Fruit fly (Drosophila melanogaster) whole organism, embryonic: ENCODE data around the gene Nf-YA.

ENCODE experiments used
- Atf6 ChIP-seq: fragments of 200-800 bp; sonication (Bioruptor generic); IDR thresholded peaks from 2 replicates; pipeline ENCODE4 v1.3.6; 2022; ENCODE audit warnings: missing biosample characterization, missing genetic modification characterization
- Awh ChIP-seq: fragments of 200-800 bp; sonication (Bioruptor generic); IDR thresholded peaks from 2 replicates; pipeline ENCODE4, ENCODE4 v1.3.6; 2022; ENCODE audit warnings: missing biosample characterization, missing genetic modification characterization
- Bdp1 ChIP-seq: fragments of 200-800 bp; sonication (Bioruptor generic); optimal IDR thresholded peaks from 3 replicates; lab custom pipeline; 2016; ENCODE audit warnings: missing biosample characterization, missing genetic modification characterization
- BtbVII ChIP-seq: fragments of 200-800 bp; sonication (Bioruptor generic); optimal IDR thresholded peaks from 3 replicates; lab custom pipeline; 2017; ENCODE audit warnings: missing biosample characterization, mild to moderate bottlenecking, missing genetic modification characterization
- C15 ChIP-seq: fragments of 200-800 bp; sonication (Bioruptor generic); IDR thresholded peaks from 3 replicates; pipeline ENCODE4 v1.3.6; 2022; ENCODE audit warnings: missing biosample characterization, missing genetic modification characterization
- CG10147 ChIP-seq: fragments of 200-800 bp; sonication (Bioruptor generic); optimal IDR thresholded peaks from 2 replicates; lab custom pipeline; 2019; ENCODE audit warnings: missing biosample characterization, mild to moderate bottlenecking, missing genetic modification characterization, moderate library complexity
- CG1024 ChIP-seq: fragments of 200-800 bp; sonication (Bioruptor generic); IDR thresholded peaks from 2 replicates; pipeline ENCODE4 v1.3.6; 2022; ENCODE audit warnings: missing biosample characterization, missing genetic modification characterization
- CG10267 ChIP-seq: fragments of 200-800 bp; sonication (Bioruptor generic); optimal IDR thresholded peaks from 2 replicates; lab custom pipeline; 2018; ENCODE audit warnings: missing biosample characterization, mild to moderate bottlenecking, missing genetic modification characterization, moderate library complexity
- CG11504 ChIP-seq: fragments of 200-800 bp; sonication (Bioruptor generic); optimal IDR thresholded peaks from 3 replicates; lab custom pipeline; 2019; ENCODE audit warnings: missing biosample characterization, mild to moderate bottlenecking, missing genetic modification characterization, moderate library complexity
- CG12942 ChIP-seq: fragments of 200-800 bp; sonication (Bioruptor generic); optimal IDR thresholded peaks from 3 replicates; lab custom pipeline; 2016; ENCODE audit warnings: missing biosample characterization, missing genetic modification characterization
- CG13287 ChIP-seq: fragments of 200-800 bp; sonication (Bioruptor generic); IDR thresholded peaks from 2 replicates; pipeline ENCODE4 v1.3.6; 2022; ENCODE audit warnings: missing biosample characterization, missing genetic modification characterization; ENCODE audit not compliant: partially characterized antibody
- CG13424 ChIP-seq: fragments of 200-800 bp; sonication (Bioruptor generic); optimal IDR thresholded peaks from 2 replicates; lab custom pipeline; 2019; ENCODE audit warnings: missing biosample characterization, mild to moderate bottlenecking, missing genetic modification characterization, moderate library complexity
- CG14667 ChIP-seq: fragments of 200-800 bp; sonication (Bioruptor generic); IDR thresholded peaks from 2 replicates; pipeline ENCODE4 v1.3.6; 2022; ENCODE audit warnings: missing biosample characterization, missing genetic modification characterization
- CG15011 ChIP-seq: fragments of 200-800 bp; sonication (Bioruptor generic); optimal IDR thresholded peaks from 3 replicates; lab custom pipeline; 2018; ENCODE audit warnings: missing biosample characterization, mild to moderate bottlenecking, missing genetic modification characterization
- CG16815 ChIP-seq: fragments of 200-800 bp; sonication (Bioruptor generic); optimal IDR thresholded peaks from 3 replicates; lab custom pipeline; 2017; ENCODE audit warnings: missing biosample characterization, mild to moderate bottlenecking, missing genetic modification characterization
- CG16863 ChIP-seq: fragments of 200-800 bp; sonication (Bioruptor generic); optimal IDR thresholded peaks from 3 replicates; lab custom pipeline; 2016; ENCODE audit warnings: missing biosample characterization, missing genetic modification characterization
- CG17912 ChIP-seq: fragments of 200-800 bp; sonication (Bioruptor generic); optimal IDR thresholded peaks from 2 replicates; lab custom pipeline; 2018; ENCODE audit warnings: missing biosample characterization, mild to moderate bottlenecking, missing genetic modification characterization
- CG18262 ChIP-seq: fragments of 200-800 bp; optimal IDR thresholded peaks from 3 replicates; lab custom pipeline; 2019; ENCODE audit warnings: missing biosample characterization, mild to moderate bottlenecking, missing genetic modification characterization, moderate library complexity
- CG2889 ChIP-seq: fragments of 200-800 bp; sonication (Bioruptor generic); IDR thresholded peaks from 3 replicates; pipeline ENCODE4 v1.3.6; 2022; ENCODE audit warnings: missing biosample characterization, missing genetic modification characterization
- CG3407 ChIP-seq: fragments of 200-800 bp; sonication (Bioruptor generic); optimal IDR thresholded peaks from 2 replicates; lab custom pipeline; 2018; ENCODE audit warnings: missing biosample characterization, mild to moderate bottlenecking, missing genetic modification characterization
- CG34422 ChIP-seq: fragments of 200-800 bp; sonication (Bioruptor generic); IDR thresholded peaks from 3 replicates; pipeline ENCODE4 v1.3.6; 2022; ENCODE audit warnings: missing biosample characterization, missing genetic modification characterization
- CG4707 ChIP-seq: fragments of 200-800 bp; sonication (Bioruptor generic); optimal IDR thresholded peaks from 2 replicates; lab custom pipeline; 2018; ENCODE audit warnings: missing biosample characterization, mild to moderate bottlenecking, missing genetic modification characterization, moderate library complexity
- CG6654 ChIP-seq: fragments of 200-800 bp; sonication (Bioruptor generic); optimal IDR thresholded peaks from 2 replicates; lab custom pipeline; 2017; ENCODE audit warnings: missing biosample characterization, mild to moderate bottlenecking, missing genetic modification characterization
- CG7963 ChIP-seq: fragments of 200-800 bp; sonication (Bioruptor generic); IDR thresholded peaks from 3 replicates; pipeline ENCODE4 v1.3.6; 2022; ENCODE audit warnings: missing biosample characterization, missing genetic modification characterization; ENCODE audit not compliant: partially characterized antibody
- CG9437 ChIP-seq: fragments of 200-800 bp; sonication (Bioruptor generic); optimal IDR thresholded peaks from 2 replicates; lab custom pipeline; 2018; ENCODE audit warnings: missing biosample characterization, mild to moderate bottlenecking, missing genetic modification characterization
- D ChIP-seq, 2 experiments: fragments of 200-800 bp in 1 of 2; fragments of >200 bp in 1 of 2; sonication (Bioruptor generic) in 1 of 2; optimal IDR thresholded peaks; 2 replicates in 1 of 2; 3 replicates in 1 of 2; lab custom pipeline; 2017; ENCODE audit warnings: mild to moderate bottlenecking in 1 of 2, missing biosample characterization in 1 of 2, missing genetic modification characterization in 1 of 2, missing genetic modification reagents in 1 of 2
- Dip2 ChIP-seq: fragments of 200-800 bp; sonication (Bioruptor generic); IDR thresholded peaks from 2 replicates; pipeline ENCODE4 v1.3.6; 2022; ENCODE audit warnings: missing biosample characterization, missing genetic modification characterization
- Hmr ChIP-seq: fragments of 200-800 bp; sonication (Bioruptor generic); optimal IDR thresholded peaks from 3 replicates; lab custom pipeline; 2017; ENCODE audit warnings: mild to moderate bottlenecking, missing biosample characterization, missing genetic modification reagents, missing genetic modification characterization
- Hsf ChIP-seq: fragments of 200-800 bp; sonication (Bioruptor generic); optimal IDR thresholded peaks from 3 replicates; lab custom pipeline; 2016; ENCODE audit warnings: missing biosample characterization, missing genetic modification characterization
- Nf-YA ChIP-seq: fragments of 200-800 bp; sonication (Bioruptor generic); IDR thresholded peaks from 2 replicates; pipeline ENCODE4 v1.3.6; 2022; ENCODE audit warnings: missing biosample characterization, missing genetic modification characterization
- Nf-YC ChIP-seq: fragments of 200-800 bp; optimal IDR thresholded peaks from 3 replicates; lab custom pipeline; 2019; ENCODE audit warnings: missing biosample characterization, mild to moderate bottlenecking, missing genetic modification characterization, moderate library complexity
- PHDP ChIP-seq: fragments of 200-800 bp; sonication (Bioruptor generic); optimal IDR thresholded peaks from 3 replicates; lab custom pipeline; 2018; ENCODE audit warnings: missing biosample characterization, mild to moderate bottlenecking, missing genetic modification characterization, moderate library complexity
- Trl ChIP-seq, 3 experiments: fragments of >200 bp in 2 of 3; fragments of 200-800 bp in 1 of 3; sonication (Bioruptor generic) in 1 of 3; optimal IDR thresholded peaks; 2 replicates in 1 of 3; 3 replicates in 2 of 3; lab custom pipeline; 2016 to 2017; ENCODE audit warnings: missing biosample characterization in 1 of 3, missing genetic modification characterization in 1 of 3
- ara ChIP-seq: fragments of 200-800 bp; sonication (Bioruptor generic); IDR thresholded peaks from 2 replicates; pipeline ENCODE4 v1.3.6; 2022; ENCODE audit warnings: missing biosample characterization, missing genetic modification characterization
- ato ChIP-seq: fragments of 200-800 bp; sonication (Bioruptor generic); IDR thresholded peaks from 2 replicates; pipeline ENCODE4 v1.3.6; 2022; ENCODE audit warnings: missing biosample characterization, missing genetic modification characterization; ENCODE audit not compliant: partially characterized antibody
- bbx ChIP-seq: fragments of 200-800 bp; sonication (Bioruptor generic); IDR thresholded peaks from 2 replicates; pipeline ENCODE4 v1.3.6; 2022; ENCODE audit warnings: missing biosample characterization, missing genetic modification characterization; ENCODE audit not compliant: partially characterized antibody
- bcd ChIP-seq: fragments of 200-800 bp; sonication (Bioruptor generic); optimal IDR thresholded peaks from 2 replicates; lab custom pipeline; 2017; ENCODE audit warnings: missing biosample characterization, mild to moderate bottlenecking, missing genetic modification characterization
- chinmo ChIP-seq: fragments of 200-800 bp; sonication (Bioruptor generic); IDR thresholded peaks from 4 replicates; pipeline ENCODE4 v1.3.6; 2022; ENCODE audit warnings: missing biosample characterization, missing genetic modification characterization; ENCODE audit not compliant: partially characterized antibody
- da ChIP-seq: fragments of 200-800 bp; sonication (Bioruptor generic); optimal IDR thresholded peaks from 2 replicates; lab custom pipeline; 2016; ENCODE audit warnings: missing biosample characterization, missing genetic modification characterization
- dysf ChIP-seq: fragments of 200-800 bp; sonication (Bioruptor generic); IDR thresholded peaks from 3 replicates; pipeline ENCODE4 v1.3.6; 2022; ENCODE audit warnings: missing biosample characterization, missing genetic modification characterization
- gem ChIP-seq: fragments of 200-800 bp; sonication (Bioruptor generic); optimal IDR thresholded peaks from 2 replicates; lab custom pipeline; 2019; ENCODE audit warnings: missing biosample characterization, mild to moderate bottlenecking, missing genetic modification characterization, moderate library complexity
- grau ChIP-seq: fragments of 200-800 bp; optimal IDR thresholded peaks from 3 replicates; lab custom pipeline; 2019; ENCODE audit warnings: missing biosample characterization, mild to moderate bottlenecking, missing genetic modification characterization, moderate library complexity
- pan ChIP-seq, 4 experiments: fragments of >200 bp in 3 of 4; fragments of 200-800 bp in 1 of 4; sonication (Bioruptor generic) in 1 of 4; optimal IDR thresholded peaks in 3 of 4; IDR thresholded peaks in 1 of 4; 2 replicates each; pipeline versions ENCODE4 v1.3.6 to Lab custom; 2017 to 2022; ENCODE audit warnings: missing biosample characterization in 2 of 4, missing genetic modification characterization in 2 of 4, mixed read lengths in 1 of 4
- run ChIP-seq: fragments of 200-800 bp; sonication (Bioruptor generic); optimal IDR thresholded peaks from 3 replicates; lab custom pipeline; 2018; ENCODE audit warnings: missing biosample characterization, mild to moderate bottlenecking, missing genetic modification characterization
- stwl ChIP-seq: fragments of 200-800 bp; sonication (Bioruptor generic); optimal IDR thresholded peaks from 3 replicates; lab custom pipeline; 2018; ENCODE audit warnings: missing biosample characterization, mild to moderate bottlenecking, missing genetic modification characterization, moderate library complexity
- tx ChIP-seq: fragments of 200-800 bp; sonication (Bioruptor generic); optimal IDR thresholded peaks from 2 replicates; lab custom pipeline; 2016; ENCODE audit warnings: missing biosample characterization, missing genetic modification characterization
- vfl ChIP-seq: fragments of 200-800 bp; sonication (Bioruptor generic); optimal IDR thresholded peaks from 2 replicates; lab custom pipeline; 2016; ENCODE audit warnings: missing biosample characterization, missing genetic modification characterization
- vvl ChIP-seq: fragments of 200-800 bp; sonication (Bioruptor generic); IDR thresholded peaks from 2 replicates; pipeline ENCODE4 v1.3.6; 2022; ENCODE audit warnings: missing biosample characterization, missing genetic modification characterization

The Nf-YA gene

DNA sequence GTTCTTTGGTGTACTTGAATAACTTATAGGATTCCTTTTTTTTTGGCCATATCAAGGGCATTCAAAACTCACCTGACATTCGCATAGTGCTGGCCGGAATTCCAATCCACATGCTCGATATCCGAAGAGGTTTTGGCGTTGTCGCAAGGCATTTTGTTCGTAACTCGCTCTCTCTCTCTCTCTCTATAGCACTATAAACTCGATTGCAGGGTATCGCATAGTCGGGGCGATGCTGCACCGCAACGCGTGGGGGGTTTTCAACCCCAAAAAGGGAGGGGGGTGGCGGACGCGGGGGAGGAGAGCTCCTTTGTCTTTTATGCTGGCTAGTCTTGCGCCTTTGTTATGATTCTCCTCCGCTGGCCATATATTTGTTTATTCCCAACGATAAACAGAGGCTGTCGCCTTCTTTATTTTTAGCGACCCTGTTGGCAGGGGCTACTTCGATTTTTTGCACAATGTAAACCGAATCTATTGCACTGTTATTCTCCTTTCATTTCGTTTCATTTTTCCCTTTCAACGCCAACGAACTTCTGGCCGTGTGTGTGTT lies 43.6 kb downstream of the Nf-YA start (continued):
- TF ChIP-seq CG4707 (GFP tag; lab: Kevin White, UChicago) (no peak), CG17912 (no peak), grau (tag; lab: Kevin White, UChicago) (no peak), chinmo (GFP tag; lab: Robert Waterston, UW) (no peak), PHDP (tag; lab: Kevin White, UChicago) (no peak), CG16815 (GFP tag; lab: Kevin White, UChicago) (no peak), CG9437 (GFP tag; lab: Kevin White, UChicago) (no peak), D (optimal IDR thresholded peaks at IDR 0.05; lab: Kevin White, UChicago) (no peak), D (GFP tag; optimal IDR thresholded peaks at IDR 0.05; lab: Kevin White, UChicago) (no peak), Bdp1 (GFP tag; lab: Kevin White, UChicago) (no peak), CG10147 (GFP tag; lab: Kevin White, UChicago) (no peak), Trl (optimal IDR thresholded peaks at IDR 0.05; lab: Kevin White, UChicago) (peak; percentile 14 to 17), Trl (GFP tag; optimal IDR thresholded peaks at IDR 0.05; lab: Kevin White, UChicago) (no peak), Hmr (GFP tag; lab: Kevin White, UChicago) (no peak), stwl (tag; lab: Kevin White, UChicago) (no peak), CG13287 (GFP tag; lab: Robert Waterston, UW) (no peak), da (GFP tag; lab: Kevin White, UChicago) (no peak), bbx (GFP tag; lab: Robert Waterston, UW) (no peak), Dip2 (GFP tag; lab: Robert Waterston, UW) (no peak), CG12942 (GFP tag; lab: Kevin White, UChicago) (no peak), CG13424 (tag; lab: Kevin White, UChicago) (no peak), CG18262 (tag; lab: Kevin White, UChicago) (peak; percentile 0), CG2889 (no peak), ara (GFP tag; lab: Robert Waterston, UW) (no peak), pan (optimal IDR thresholded peaks at IDR 0.05; lab: Kevin White, UChicago) (peak in 1 of 2 experiments; percentile 46), pan (GFP tag; optimal IDR thresholded peaks at IDR 0.05 in 1 of 2, IDR thresholded peaks at IDR 0.05 in 1 of 2) (peak in 1 of 2 experiments; percentile 7), CG3407 (GFP tag; lab: Kevin White, UChicago) (no peak), C15 (GFP tag; lab: Robert Waterston, UW) (no peak), bcd (GFP tag; lab: Kevin White, UChicago) (peak; percentile 15), dysf (GFP tag; lab: Robert Waterston, UW) (peak; percentile 40; the same call in 1 of the 3 replicates), Nf-YA (no peak), Hsf (GFP tag; lab: Kevin White, UChicago) (no peak), tx (GFP tag; lab: Kevin White, UChicago) (no peak), ato (GFP tag; lab: Robert Waterston, UW) (no peak), BtbVII (GFP tag; lab: Kevin White, UChicago) (no peak), CG10267 (tag; lab: Kevin White, UChicago) (no peak), vfl (no peak), CG34422 (0 out of 3 replicates have a peak, but pooled peaks have one; percentile 15), Atf6 (0 out of 2 replicates have a peak, but pooled peaks have one; percentile 21), CG1024 (peak; percentile 23; the same call in 1 of the 2 replicates), gem (tag; lab: Kevin White, UChicago) (peak; percentile 24), Awh (GFP tag; lab: Robert Waterston, UW) (no peak), CG11504 (tag; lab: Kevin White, UChicago) (peak; percentile 14), CG7963 (GFP tag; lab: Robert Waterston, UW) (no peak), CG6654 (GFP tag; lab: Kevin White, UChicago) (no peak), CG16863 (no peak), Nf-YC (tag; lab: Kevin White, UChicago) (no peak), run (no peak), CG15011 (no peak), CG14667 (GFP tag; lab: Robert Waterston, UW) (no peak), vvl (GFP tag; lab: Robert Waterston, UW) (no peak)
